Fruit fly (Drosophila melanogaster) whole organism, adult: ENCODE results near the gene plh.

ENCODE experiments used
- CG11617 ChIP-seq: fragments of 200-800 bp; sonication (Bioruptor generic); optimal IDR thresholded peaks from 2 replicates; lab custom pipeline; 2017; ENCODE audit warnings: mild to moderate bottlenecking, missing biosample characterization, missing genetic modification reagents, missing genetic modification characterization
- CG12768 ChIP-seq: fragments of 200-800 bp; sonication (Bioruptor generic); optimal IDR thresholded peaks from 2 replicates; lab custom pipeline; 2017; ENCODE audit warnings: missing biosample characterization, missing genetic modification characterization, mild to moderate bottlenecking, moderate library complexity, missing genetic modification reagents
- CG14711 ChIP-seq: fragments of 200-800 bp; sonication (Bioruptor generic); optimal IDR thresholded peaks from 2 replicates; lab custom pipeline; 2018; ENCODE audit warnings: missing biosample characterization, mild to moderate bottlenecking, missing genetic modification characterization, moderate library complexity
- CG1620 ChIP-seq: fragments of 200-800 bp; sonication (Bioruptor generic); optimal IDR thresholded peaks from 2 replicates; lab custom pipeline; 2016; ENCODE audit warnings: missing biosample characterization, missing genetic modification characterization
- CG33017 ChIP-seq: fragments of 200-800 bp; sonication (Bioruptor generic); optimal IDR thresholded peaks from 2 replicates; lab custom pipeline; 2018; ENCODE audit warnings: missing biosample characterization, mild to moderate bottlenecking, missing genetic modification characterization, moderate library complexity
- CG5204 ChIP-seq: fragments of 200-800 bp; sonication (Bioruptor generic); optimal IDR thresholded peaks from 2 replicates; lab custom pipeline; 2016; ENCODE audit warnings: missing biosample characterization, missing genetic modification characterization
- CG7045 ChIP-seq: fragments of 200-800 bp; sonication (Bioruptor generic); optimal IDR thresholded peaks from 2 replicates; lab custom pipeline; 2017; ENCODE audit warnings: missing biosample characterization, mild to moderate bottlenecking, missing genetic modification characterization
- CG7101 ChIP-seq: fragments of 200-800 bp; sonication (Bioruptor generic); optimal IDR thresholded peaks from 2 replicates; lab custom pipeline; 2018; ENCODE audit warnings: missing biosample characterization, mild to moderate bottlenecking, missing genetic modification characterization, moderate library complexity
- Clk ChIP-seq: fragments of 200-800 bp; sonication (Bioruptor generic); optimal IDR thresholded peaks from 2 replicates; lab custom pipeline; 2017; ENCODE audit warnings: missing biosample characterization, missing genetic modification characterization
- Crg-1 ChIP-seq: fragments of 200-800 bp; sonication (Bioruptor generic); optimal IDR thresholded peaks from 2 replicates; lab custom pipeline; 2016; ENCODE audit warnings: missing biosample characterization, missing genetic modification characterization
- Hr96 ChIP-seq: fragments of 200-800 bp; sonication (Bioruptor generic); optimal IDR thresholded peaks from 2 replicates; lab custom pipeline; 2016; ENCODE audit warnings: missing biosample characterization, missing genetic modification characterization
- Mnt ChIP-seq: fragments of 200-800 bp; sonication (Bioruptor generic); optimal IDR thresholded peaks from 2 replicates; lab custom pipeline; 2016; ENCODE audit warnings: missing biosample characterization, mild to moderate bottlenecking, missing genetic modification characterization
- bab1 ChIP-seq: fragments of 200-800 bp; sonication (Bioruptor generic); optimal IDR thresholded peaks from 3 replicates; lab custom pipeline; 2019; ENCODE audit warnings: missing biosample characterization, mild to moderate bottlenecking, missing genetic modification characterization, moderate library complexity
- cic ChIP-seq: fragments of 200-800 bp; sonication (Bioruptor generic); optimal IDR thresholded peaks from 2 replicates; lab custom pipeline; 2017; ENCODE audit warnings: missing biosample characterization, mild to moderate bottlenecking, missing genetic modification characterization, moderate library complexity
- cnc ChIP-seq, 2 experiments: fragments of >200 bp; optimal IDR thresholded peaks; 2 replicates each; lab custom pipeline; 2017
- kay ChIP-seq: fragments of 200-800 bp; sonication (Bioruptor generic); peaks from one replicate; lab custom pipeline; 2016; ENCODE audit warnings: missing biosample characterization, missing genetic modification characterization, borderline replicate concordance
- ovo ChIP-seq: fragments of 200-800 bp; sonication (Bioruptor generic); optimal IDR thresholded peaks from 2 replicates; lab custom pipeline; 2016; ENCODE audit warnings: missing biosample characterization, missing genetic modification characterization
- pad ChIP-seq: fragments of 200-800 bp; sonication (Bioruptor generic); optimal IDR thresholded peaks from 3 replicates; lab custom pipeline; 2017; ENCODE audit warnings: missing biosample characterization, missing genetic modification characterization, mild to moderate bottlenecking, moderate library complexity, missing genetic modification reagents
- tj ChIP-seq: fragments of 200-800 bp; sonication (Bioruptor generic); optimal IDR thresholded peaks from 3 replicates; lab custom pipeline; 2017; ENCODE audit warnings: missing biosample characterization, mild to moderate bottlenecking, missing genetic modification characterization, moderate library complexity
- toe ChIP-seq: fragments of 200-800 bp; sonication (Bioruptor generic); optimal IDR thresholded peaks from 2 replicates; lab custom pipeline; 2016; ENCODE audit warnings: missing biosample characterization, missing genetic modification characterization

The plh gene

DNA sequence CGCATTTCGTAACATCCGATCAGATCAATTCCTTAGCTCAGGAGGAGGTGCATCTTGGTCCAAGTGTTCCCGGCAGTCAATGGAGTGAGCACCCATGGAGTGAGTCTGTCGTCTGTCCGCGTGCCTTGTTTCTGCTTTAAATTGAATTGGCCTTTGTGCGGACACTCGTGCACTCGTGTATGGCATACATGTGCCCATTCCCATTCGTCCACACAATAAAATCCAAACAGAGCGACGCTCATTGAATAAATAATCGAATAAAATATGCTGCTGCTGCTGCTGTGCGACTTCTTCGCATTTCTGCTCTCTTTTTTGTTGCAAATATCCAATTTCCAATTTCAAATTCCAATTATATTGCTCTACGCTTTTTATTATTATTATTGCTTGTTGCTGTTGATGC is 6.3 kb upstream of the plh start:
- TF ChIP-seq bab1 (no peak), ovo (no peak), Hr96 (GFP tag; lab: Kevin White, UChicago) (no peak), CG33017 (tag; lab: Kevin White, UChicago) (no peak), CG1620 (GFP tag; lab: Kevin White, UChicago) (no peak), Crg-1 (no peak), CG7045 (no peak), tj (GFP tag; lab: Kevin White, UChicago) (no peak), Mnt (GFP tag; lab: Kevin White, UChicago) (no peak), CG14711 (tag; lab: Kevin White, UChicago) (no peak), CG11617 (GFP tag; lab: Kevin White, UChicago) (no peak), cnc (optimal IDR thresholded peaks at IDR 0.05; lab: Kevin White, UChicago) (no peak), kay (no peak), cic (no peak), CG7101 (no peak), CG12768 (GFP tag; lab: Kevin White, UChicago) (no peak), pad (GFP tag; lab: Kevin White, UChicago) (no peak), toe (GFP tag; lab: Kevin White, UChicago) (no peak), Clk (GFP tag; lab: Kevin White, UChicago) (no peak), CG5204 (GFP tag; lab: Kevin White, UChicago) (no peak)

DNA sequence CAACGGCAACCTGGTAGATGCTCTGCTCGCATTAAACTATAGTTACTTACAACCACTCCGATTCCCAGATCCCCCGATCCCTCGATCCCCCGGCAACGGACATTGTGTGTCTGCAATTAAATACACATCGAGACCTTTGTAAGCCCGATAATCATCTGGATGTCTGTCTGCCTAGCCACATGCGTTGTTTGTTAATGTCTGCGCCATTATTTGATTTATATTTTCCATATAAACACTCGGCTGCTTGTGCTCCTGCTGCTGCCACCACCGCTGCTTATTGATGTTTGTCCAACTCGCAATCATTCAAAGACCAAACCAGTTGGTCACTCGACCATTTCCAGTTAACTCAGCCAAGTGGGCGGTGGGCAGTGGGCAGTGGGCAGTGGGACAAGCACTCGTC is 5.4 kb upstream of the plh start:
- TF ChIP-seq CG33017 (tag; lab: Kevin White, UChicago) (no peak), Mnt (GFP tag; lab: Kevin White, UChicago) (no peak), toe (GFP tag; lab: Kevin White, UChicago) (no peak), CG7101 (peak; percentile 5), kay (no peak)

DNA sequence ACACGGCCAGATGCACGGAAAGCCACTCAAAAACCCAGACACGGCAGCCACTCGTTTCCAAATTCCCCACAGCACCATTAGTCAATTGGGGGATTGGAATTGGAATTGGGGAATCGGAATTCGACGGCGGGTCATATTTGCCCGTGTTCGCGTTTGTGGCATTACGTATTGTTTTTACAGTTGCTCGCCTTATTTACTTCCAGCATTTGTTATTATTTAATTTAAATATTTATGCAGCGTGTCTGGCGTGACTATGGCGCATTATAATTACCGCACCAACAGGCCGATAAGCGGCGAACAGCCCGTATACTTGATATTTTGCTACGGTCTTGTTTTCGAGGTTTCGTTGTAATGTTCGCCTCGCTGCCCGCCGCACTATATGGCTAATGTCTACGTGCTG is 4.3 kb upstream of the plh start:
- no peak for TF ChIP-seq CG33017 (tag; lab: Kevin White, UChicago)
- peak; percentile 26 for TF ChIP-seq CG12768 (GFP tag; lab: Kevin White, UChicago)
- TF ChIP-seq CG5204 (GFP tag; lab: Kevin White, UChicago) = no peak
- peak; percentile 5 for TF ChIP-seq CG7101

DNA sequence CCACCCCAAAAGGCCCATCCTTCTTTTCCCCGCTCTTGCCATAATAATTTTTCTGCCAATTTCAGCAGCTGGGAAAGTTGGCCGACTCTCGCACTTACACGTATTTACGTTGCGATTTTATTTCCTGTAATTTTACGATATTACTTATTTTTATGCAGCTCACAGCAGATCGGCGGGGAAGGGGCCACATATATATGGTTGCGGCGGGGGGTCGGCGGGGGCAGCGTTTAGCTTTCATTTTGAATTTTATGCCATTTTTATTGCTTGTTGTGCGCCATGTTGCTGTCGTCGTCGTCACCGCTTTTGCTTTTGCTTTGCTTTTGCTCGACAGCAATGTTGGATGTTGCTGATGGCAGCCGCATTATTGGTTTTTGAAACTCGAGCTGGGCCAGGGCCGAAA is 3.9 kb upstream of the plh start:
- TF ChIP-seq bab1 = peak; percentile 6
- TF ChIP-seq kay = no peak
- TF ChIP-seq tj (GFP tag; lab: Kevin White, UChicago) = peak; percentile 100
- no peak for TF ChIP-seq Crg-1
- TF ChIP-seq Mnt (GFP tag; lab: Kevin White, UChicago) = no peak
- TF ChIP-seq pad (GFP tag; lab: Kevin White, UChicago) = no peak
- no peak for TF ChIP-seq ovo

DNA sequence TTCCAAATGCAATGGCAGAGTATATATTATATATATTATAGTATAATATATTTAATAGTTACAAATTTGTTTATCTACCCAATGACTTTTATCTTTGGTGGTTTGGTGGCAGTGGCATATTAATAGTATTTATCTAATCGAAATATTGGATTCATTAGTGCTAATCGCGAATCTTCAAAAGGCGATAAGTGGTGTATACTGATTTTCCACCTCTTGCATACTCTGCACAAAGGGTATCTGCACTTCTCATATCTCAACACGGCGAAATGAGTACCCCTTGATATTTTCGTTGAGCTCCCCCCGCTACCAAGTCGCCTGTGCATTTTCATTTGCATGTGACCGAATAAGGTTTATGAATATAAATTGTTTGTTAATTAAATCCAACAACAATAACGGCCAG is 2.7 kb upstream of the plh start:
- TF ChIP-seq cnc (optimal IDR thresholded peaks at IDR 0.05; lab: Kevin White, UChicago) (no peak), toe (GFP tag; lab: Kevin White, UChicago) (no peak), CG14711 (tag; lab: Kevin White, UChicago) (no peak), Mnt (GFP tag; lab: Kevin White, UChicago) (no peak), bab1 (no peak), cic (no peak), CG33017 (tag; lab: Kevin White, UChicago) (no peak)

DNA sequence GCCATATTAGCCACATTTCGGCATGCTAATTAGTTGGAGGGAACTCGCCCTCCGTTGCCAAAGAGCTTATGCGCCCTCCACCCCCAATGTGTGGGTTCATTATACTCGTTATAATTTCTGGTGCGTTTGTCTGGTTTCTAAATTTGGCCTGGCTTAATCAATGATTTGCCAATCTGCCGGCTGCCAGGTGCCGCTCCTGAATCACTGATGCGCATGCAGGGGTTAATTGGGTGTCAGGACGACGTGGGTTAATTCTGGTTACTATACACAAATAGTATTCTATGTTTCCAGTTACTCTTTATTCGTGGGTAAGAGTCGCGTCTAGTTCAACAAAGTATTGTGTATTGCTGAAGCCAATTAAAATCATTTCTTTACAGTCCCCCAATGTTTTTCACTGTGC is 1.8 kb upstream of the plh start:
- TF ChIP-seq Crg-1 = no peak

DNA sequence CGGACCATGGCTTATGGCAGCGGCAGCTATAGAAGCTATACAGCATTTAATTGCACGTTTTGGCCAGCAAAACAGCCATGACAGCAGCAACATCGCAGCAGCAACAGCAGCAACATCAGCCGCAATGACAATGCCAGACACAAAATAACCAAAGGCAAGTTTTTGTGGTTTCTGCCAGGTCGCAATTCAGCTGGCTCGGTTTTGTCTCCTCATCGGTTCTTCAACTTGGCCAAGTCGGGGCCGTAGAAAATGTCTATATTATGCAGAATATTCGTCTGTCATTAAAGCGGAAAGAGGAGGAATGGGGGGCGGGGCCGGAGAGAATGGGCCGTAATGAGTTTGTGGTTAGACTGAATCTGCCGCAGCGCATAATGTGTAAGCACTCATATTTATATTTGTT is 1.1 kb upstream of the plh start:
- TF ChIP-seq CG7101 (no peak), tj (GFP tag; lab: Kevin White, UChicago) (peak; percentile 93)

DNA sequence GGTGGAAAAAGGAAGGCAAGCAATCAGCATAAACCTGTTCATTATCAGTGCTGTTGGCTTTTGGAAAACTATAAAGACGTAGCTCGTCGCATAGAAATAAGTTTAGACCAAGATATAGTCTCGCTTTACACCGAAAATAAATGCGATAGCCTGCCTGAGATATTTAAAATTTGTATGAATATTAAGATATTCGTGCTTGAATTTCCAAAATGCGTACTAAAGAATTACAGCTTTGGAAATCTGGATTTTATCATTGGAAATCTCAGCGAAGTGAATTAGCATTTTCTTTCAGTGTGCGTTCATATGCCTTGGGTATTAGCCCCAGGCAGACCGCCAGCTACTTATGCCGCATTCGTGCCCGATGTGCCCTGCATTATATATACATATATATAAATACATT is 678 bp downstream of the plh start:
- TF ChIP-seq toe (GFP tag; lab: Kevin White, UChicago) = no peak
- TF ChIP-seq Crg-1 = no peak
- TF ChIP-seq cic = no peak
- TF ChIP-seq kay = no peak
- TF ChIP-seq CG7045 = peak; percentile 4
- TF ChIP-seq CG33017 (tag; lab: Kevin White, UChicago) = no peak
- TF ChIP-seq tj (GFP tag; lab: Kevin White, UChicago) = no peak
- peak; percentile 21 for TF ChIP-seq CG7101
- no peak for TF ChIP-seq CG11617 (GFP tag; lab: Kevin White, UChicago)
- no peak for TF ChIP-seq Clk (GFP tag; lab: Kevin White, UChicago)
- TF ChIP-seq Mnt (GFP tag; lab: Kevin White, UChicago) = no peak
- no peak for TF ChIP-seq CG12768 (GFP tag; lab: Kevin White, UChicago)
- TF ChIP-seq cnc (optimal IDR thresholded peaks at IDR 0.05; lab: Kevin White, UChicago) = no peak
- no peak for TF ChIP-seq ovo
- no peak for TF ChIP-seq pad (GFP tag; lab: Kevin White, UChicago)
- no peak for TF ChIP-seq bab1
- TF ChIP-seq Hr96 (GFP tag; lab: Kevin White, UChicago) = peak; percentile 3
- no peak for TF ChIP-seq CG1620 (GFP tag; lab: Kevin White, UChicago)
- TF ChIP-seq CG14711 (tag; lab: Kevin White, UChicago) = no peak
- TF ChIP-seq CG5204 (GFP tag; lab: Kevin White, UChicago) = peak; percentile 37
